Fruit fly (Drosophila melanogaster) whole organism, embryonic: ENCODE results near the gene Baldspot.

Experiments used
- Asciz ChIP-seq: fragments of 200-800 bp; sonication (Bioruptor generic); optimal IDR thresholded peaks from 2 replicates; lab custom pipeline; 2017; ENCODE audit warnings: missing biosample characterization, mild to moderate bottlenecking, missing genetic modification characterization, missing genetic modification reagents
- B-H1 ChIP-seq: fragments of 200-800 bp; sonication (Bioruptor generic); IDR thresholded peaks from 3 replicates; pipeline ENCODE4 v1.3.6; 2022; ENCODE audit warnings: missing biosample characterization, missing genetic modification characterization
- CG1024 ChIP-seq: fragments of 200-800 bp; sonication (Bioruptor generic); IDR thresholded peaks from 2 replicates; pipeline ENCODE4 v1.3.6; 2022; ENCODE audit warnings: missing biosample characterization, missing genetic modification characterization
- CG10543 ChIP-seq: fragments of 200-800 bp; sonication (Bioruptor generic); optimal IDR thresholded peaks from 3 replicates; lab custom pipeline; 2017; ENCODE audit warnings: missing biosample characterization, mild to moderate bottlenecking, missing genetic modification characterization, moderate library complexity
- CG11093 ChIP-seq: fragments of 200-800 bp; sonication (Bioruptor generic); IDR thresholded peaks from 3 replicates; pipeline ENCODE4 v1.3.6; 2022; ENCODE audit warnings: missing biosample characterization, missing genetic modification characterization
- CG11696 ChIP-seq: fragments of 200-800 bp; sonication (Bioruptor generic); IDR thresholded peaks from 2 replicates; pipeline ENCODE4 v1.3.6; 2022; ENCODE audit warnings: missing biosample characterization, missing genetic modification characterization
- CG12659 ChIP-seq: fragments of 200-800 bp; sonication (Bioruptor generic); optimal IDR thresholded peaks from 3 replicates; lab custom pipeline; 2017; ENCODE audit warnings: mild to moderate bottlenecking, missing biosample characterization, missing genetic modification reagents, missing genetic modification characterization
- CG13296 ChIP-seq: fragments of 200-800 bp; sonication (Bioruptor generic); optimal IDR thresholded peaks from 3 replicates; lab custom pipeline; 2018; ENCODE audit warnings: missing biosample characterization, mild to moderate bottlenecking, missing genetic modification characterization
- CG1647 ChIP-seq: fragments of 200-800 bp; sonication (Bioruptor generic); optimal IDR thresholded peaks from 3 replicates; lab custom pipeline; 2016; ENCODE audit warnings: missing biosample characterization, missing genetic modification characterization
- CG16815 ChIP-seq: fragments of 200-800 bp; sonication (Bioruptor generic); optimal IDR thresholded peaks from 3 replicates; lab custom pipeline; 2017; ENCODE audit warnings: missing biosample characterization, mild to moderate bottlenecking, missing genetic modification characterization
- CG2129 ChIP-seq: fragments of 200-800 bp; sonication (Bioruptor generic); IDR thresholded peaks from 2 replicates; pipeline ENCODE4 v1.3.6; 2022; ENCODE audit warnings: missing biosample characterization, missing genetic modification characterization; ENCODE audit not compliant: partially characterized antibody
- CG30403 ChIP-seq: fragments of 200-800 bp; sonication (Bioruptor generic); optimal IDR thresholded peaks from 3 replicates; lab custom pipeline; 2016; ENCODE audit warnings: missing biosample characterization, missing genetic modification characterization
- CG4424 ChIP-seq: fragments of 200-800 bp; sonication (Bioruptor generic); optimal IDR thresholded peaks from 3 replicates; lab custom pipeline; 2016; ENCODE audit warnings: missing biosample characterization, missing genetic modification characterization
- CG8290 ChIP-seq, 3 experiments: fragments of 200-800 bp; sonication (Bioruptor generic); optimal IDR thresholded peaks; 2 replicates each; lab custom pipeline; 2016 to 2019; ENCODE audit warnings: missing biosample characterization in 3 of 3, missing genetic modification characterization in 3 of 3, mild to moderate bottlenecking in 2 of 3, moderate library complexity in 1 of 3
- Eip74EF ChIP-seq, 2 experiments: fragments of 200-800 bp in 1 of 2; fragments of >200 bp in 1 of 2; sonication (Bioruptor generic) in 1 of 2; optimal IDR thresholded peaks; 2 replicates each; lab custom pipeline; 2017 to 2019; ENCODE audit warnings: missing biosample characterization in 2 of 2, missing genetic modification characterization in 2 of 2, mild to moderate bottlenecking in 1 of 2, moderate library complexity in 1 of 2
- Ets65A ChIP-seq: fragments of 200-800 bp; sonication (Bioruptor generic); peaks from one replicate; lab custom pipeline; 2016; ENCODE audit warnings: missing biosample characterization, missing genetic modification characterization
- Hr78 ChIP-seq, 2 experiments: fragments of 200-800 bp in 1 of 2; fragments of >200 bp in 1 of 2; sonication (Bioruptor generic) in 1 of 2; optimal IDR thresholded peaks; 2 replicates each; lab custom pipeline; 2017 to 2019; ENCODE audit warnings: missing biosample characterization in 2 of 2, missing genetic modification characterization in 2 of 2, mild to moderate bottlenecking in 1 of 2, moderate library complexity in 1 of 2
- Nf-YB ChIP-seq: fragments of 200-800 bp; sonication (Bioruptor generic); optimal IDR thresholded peaks from 3 replicates; lab custom pipeline; 2019; ENCODE audit warnings: missing biosample characterization, mild to moderate bottlenecking, missing genetic modification characterization, moderate library complexity
- Sry-β ChIP-seq: fragments of 200-800 bp; sonication (Bioruptor generic); optimal IDR thresholded peaks from 2 replicates; lab custom pipeline; 2018; ENCODE audit warnings: missing biosample characterization, mild to moderate bottlenecking, missing genetic modification characterization, moderate library complexity
- Xrp1 ChIP-seq: fragments of 200-800 bp; sonication (Bioruptor generic); IDR thresholded peaks from 2 replicates; pipeline ENCODE4 v1.3.6; 2022; ENCODE audit warnings: missing biosample characterization, missing genetic modification characterization
- abd-A ChIP-seq: fragments of 200-800 bp; sonication (Bioruptor generic); optimal IDR thresholded peaks from 3 replicates; lab custom pipeline; 2019; ENCODE audit warnings: missing biosample characterization, mild to moderate bottlenecking, missing genetic modification characterization, moderate library complexity
- ara ChIP-seq: fragments of 200-800 bp; sonication (Bioruptor generic); IDR thresholded peaks from 2 replicates; pipeline ENCODE4 v1.3.6; 2022; ENCODE audit warnings: missing biosample characterization, missing genetic modification characterization
- ash1 ChIP-seq: fragments of 200-800 bp; sonication (Bioruptor generic); optimal IDR thresholded peaks from 2 replicates; lab custom pipeline; 2018; ENCODE audit warnings: missing biosample characterization, mild to moderate bottlenecking, missing genetic modification characterization
- chinmo ChIP-seq: fragments of 200-800 bp; sonication (Bioruptor generic); IDR thresholded peaks from 4 replicates; pipeline ENCODE4 v1.3.6; 2022; ENCODE audit warnings: missing biosample characterization, missing genetic modification characterization; ENCODE audit not compliant: partially characterized antibody
- ci ChIP-seq: fragments of 200-800 bp; sonication (Bioruptor generic); IDR thresholded peaks from 3 replicates; pipeline ENCODE4 v1.3.6; 2022; ENCODE audit warnings: missing biosample characterization, missing genetic modification characterization
- crol ChIP-seq: fragments of 200-800 bp; sonication (Bioruptor generic); IDR thresholded peaks from 2 replicates; pipeline ENCODE4 v1.3.6; 2022; ENCODE audit warnings: missing biosample characterization, missing genetic modification characterization
- cwo ChIP-seq: fragments of 200-800 bp; sonication (Bioruptor generic); optimal IDR thresholded peaks from 3 replicates; lab custom pipeline; 2017; ENCODE audit warnings: missing biosample characterization, missing genetic modification characterization, mild to moderate bottlenecking, moderate library complexity, missing genetic modification reagents
- da ChIP-seq: fragments of 200-800 bp; sonication (Bioruptor generic); optimal IDR thresholded peaks from 2 replicates; lab custom pipeline; 2016; ENCODE audit warnings: missing biosample characterization, missing genetic modification characterization
- fd64A ChIP-seq: fragments of 200-800 bp; sonication (Bioruptor generic); optimal IDR thresholded peaks from 3 replicates; lab custom pipeline; 2018; ENCODE audit warnings: missing biosample characterization, mild to moderate bottlenecking, missing genetic modification characterization
- fu2 ChIP-seq: fragments of 200-800 bp; sonication (Bioruptor generic); optimal IDR thresholded peaks from 2 replicates; lab custom pipeline; 2016; ENCODE audit warnings: missing biosample characterization, missing genetic modification characterization
- gcm ChIP-seq: fragments of 200-800 bp; sonication (Bioruptor generic); optimal IDR thresholded peaks from 2 replicates; lab custom pipeline; 2019; ENCODE audit warnings: missing biosample characterization, mild to moderate bottlenecking, missing genetic modification characterization, moderate library complexity
- luna ChIP-seq: fragments of 200-800 bp; sonication (Bioruptor generic); optimal IDR thresholded peaks from 2 replicates; lab custom pipeline; 2016; ENCODE audit warnings: missing biosample characterization, missing genetic modification characterization
- maf-S ChIP-seq: fragments of 200-800 bp; sonication (Bioruptor generic); optimal IDR thresholded peaks from 2 replicates; lab custom pipeline; 2016; ENCODE audit warnings: missing biosample characterization, missing genetic modification characterization
- mirr ChIP-seq: fragments of 200-800 bp; sonication (Bioruptor generic); optimal IDR thresholded peaks from 3 replicates; lab custom pipeline; 2018; ENCODE audit warnings: missing biosample characterization, mild to moderate bottlenecking, missing genetic modification characterization
- onecut ChIP-seq: fragments of 200-800 bp; sonication (Bioruptor generic); IDR thresholded peaks from 2 replicates; pipeline ENCODE4 v1.3.6; 2022; ENCODE audit warnings: missing biosample characterization, missing genetic modification characterization
- phol ChIP-seq: fragments of 200-800 bp; sonication (Bioruptor generic); optimal IDR thresholded peaks from 3 replicates; lab custom pipeline; 2018; ENCODE audit warnings: missing biosample characterization, mild to moderate bottlenecking, missing genetic modification characterization, moderate library complexity
- pros ChIP-seq: fragments of 200-800 bp; sonication (Bioruptor generic); optimal IDR thresholded peaks from 3 replicates; lab custom pipeline; 2019; ENCODE audit warnings: missing biosample characterization, mild to moderate bottlenecking, missing genetic modification characterization, moderate library complexity
- pum ChIP-seq: fragments of 200-800 bp; sonication (Bioruptor generic); optimal IDR thresholded peaks from 2 replicates; lab custom pipeline; 2016; ENCODE audit warnings: missing biosample characterization, missing genetic modification characterization
- sd ChIP-seq: fragments of 200-800 bp; sonication (Bioruptor generic); optimal IDR thresholded peaks from 3 replicates; lab custom pipeline; 2018; ENCODE audit warnings: missing biosample characterization, mild to moderate bottlenecking, missing genetic modification characterization, moderate library complexity
- twi ChIP-seq: fragments of 200-800 bp; optimal IDR thresholded peaks from 2 replicates; lab custom pipeline; 2019; ENCODE audit warnings: missing biosample characterization, mild to moderate bottlenecking, missing genetic modification characterization, moderate library complexity
- wdn ChIP-seq: fragments of 200-800 bp; sonication (Bioruptor generic); IDR thresholded peaks from 2 replicates; pipeline ENCODE4 v1.3.6; 2022; ENCODE audit warnings: missing biosample characterization, missing genetic modification characterization
- z ChIP-seq: fragments of 200-800 bp; sonication (Bioruptor generic); IDR thresholded peaks from 3 replicates; pipeline ENCODE4 v1.3.6; 2022; ENCODE audit warnings: missing biosample characterization, missing genetic modification characterization
- zen ChIP-seq: fragments of 200-800 bp; sonication (Bioruptor generic); optimal IDR thresholded peaks from 3 replicates; lab custom pipeline; 2018; ENCODE audit warnings: missing biosample characterization, mild to moderate bottlenecking, missing genetic modification characterization, moderate library complexity

Baldspot gene

dm6 chr3L:16702866-16703265 lies 41.5 kb upstream of the Baldspot start:
- TF ChIP-seq sd: peak; percentile 54
- no peak for TF ChIP-seq CG11093 (GFP tag; lab: Robert Waterston, UW)
- peak; percentile 42; the same call in 1 of the 2 replicates for TF ChIP-seq ara (GFP tag; lab: Robert Waterston, UW)
- TF ChIP-seq Hr78 (GFP tag; optimal IDR thresholded peaks at IDR 0.05; lab: Kevin White, UChicago): peak in 1 of 2 experiments; percentile 82
- TF ChIP-seq gcm (GFP tag; lab: Kevin White, UChicago): peak; percentile 11
- TF ChIP-seq CG10543 (GFP tag; lab: Kevin White, UChicago): peak; percentile 66
- no peak for TF ChIP-seq CG4424 (GFP tag; lab: Kevin White, UChicago)
- TF ChIP-seq fd64A (GFP tag; lab: Kevin White, UChicago): peak; percentile 24
- no peak for TF ChIP-seq luna (GFP tag; lab: Kevin White, UChicago)
- TF ChIP-seq da: no peak
- TF ChIP-seq Asciz: no peak
- TF ChIP-seq CG8290 (GFP tag; optimal IDR thresholded peaks at IDR 0.05; lab: Kevin White, UChicago): no peak
- peak in 1 of 2 experiments; percentile 12 for TF ChIP-seq CG8290 (tag; optimal IDR thresholded peaks at IDR 0.05; lab: Kevin White, UChicago)
- no peak for TF ChIP-seq fu2 (GFP tag; lab: Kevin White, UChicago)
- TF ChIP-seq CG16815 (GFP tag; lab: Kevin White, UChicago): no peak
- no peak for TF ChIP-seq Xrp1
- TF ChIP-seq ash1: no peak
- no peak for TF ChIP-seq Nf-YB (GFP tag; lab: Kevin White, UChicago)
- TF ChIP-seq mirr (GFP tag; lab: Kevin White, UChicago): peak; percentile 1
- no peak for TF ChIP-seq wdn (GFP tag; lab: Robert Waterston, UW)
- TF ChIP-seq Ets65A (GFP tag; lab: Kevin White, UChicago): peak; percentile 52
- TF ChIP-seq CG1647 (GFP tag; lab: Kevin White, UChicago): no peak
- no peak for TF ChIP-seq zen
- no peak for TF ChIP-seq B-H1 (GFP tag; lab: Robert Waterston, UW)
- no peak for TF ChIP-seq pum (GFP tag; lab: Kevin White, UChicago)
- peak; percentile 95 for TF ChIP-seq crol (GFP tag; lab: Robert Waterston, UW)
- no peak for TF ChIP-seq cwo
- peak; percentile 2 for TF ChIP-seq twi (tag; lab: Kevin White, UChicago)
- TF ChIP-seq CG2129: no peak
- TF ChIP-seq chinmo (GFP tag; lab: Robert Waterston, UW): 0 out of 4 replicates have a peak, but pooled peaks have one; percentile 32
- no peak for TF ChIP-seq Sry-β (GFP tag; lab: Kevin White, UChicago)
- no peak for TF ChIP-seq CG30403 (GFP tag; lab: Kevin White, UChicago)
- no peak for TF ChIP-seq maf-S (GFP tag; lab: Kevin White, UChicago)
- TF ChIP-seq CG13296 (GFP tag; lab: Kevin White, UChicago): no peak
- 0 out of 3 replicates have a peak, but pooled peaks have one; percentile 29 for TF ChIP-seq ci (GFP tag; lab: Robert Waterston, UW)
- TF ChIP-seq pros (GFP tag; lab: Kevin White, UChicago): peak; percentile 98
- TF ChIP-seq onecut (GFP tag; lab: Robert Waterston, UW): no peak
- no peak for TF ChIP-seq phol
- TF ChIP-seq CG12659 (GFP tag; lab: Kevin White, UChicago): no peak
- peak in 1 of 2 experiments; percentile 57 for TF ChIP-seq Eip74EF (GFP tag; optimal IDR thresholded peaks at IDR 0.05; lab: Kevin White, UChicago)
- TF ChIP-seq abd-A: peak; percentile 66
- TF ChIP-seq CG1024: no peak
- no peak for TF ChIP-seq CG11696
- TF ChIP-seq z (GFP tag; lab: Robert Waterston, UW): peak; percentile 85
- TF ChIP-seq, all 482 proteins: peak for 17
